Worm (Caenorhabditis elegans) whole organism, L2 larva: ENCODE results near the gene C46C2.6.

ENCODE experiments used
- C34F6.9 ChIP-seq: fragments of 150-350 bp; optimal IDR thresholded peaks from 2 replicates; lab custom pipeline; 2014; ENCODE audit warnings: missing biosample characterization, missing genetic modification characterization
- F13H6.1 ChIP-seq: sonication (generic microtip); optimal IDR thresholded peaks from 2 replicates; lab custom pipeline; 2016; ENCODE audit warnings: missing genetic modification characterization, missing compliant biosample characterization
- Y55F3AM.14 ChIP-seq: fragments of 200-800 bp; sonication (Bioruptor generic); optimal IDR thresholded peaks from 2 replicates; lab custom pipeline; 2018; ENCODE audit warnings: mild to moderate bottlenecking, missing genetic modification characterization, missing compliant biosample characterization
- alr-1 ChIP-seq: fragments of 150-350 bp; optimal IDR thresholded peaks from 2 replicates; lab custom pipeline; 2014; ENCODE audit warnings: missing biosample characterization, missing genetic modification characterization
- ama-1 ChIP-seq: fragments of 150-350 bp; optimal IDR thresholded peaks from 2 replicates; lab custom pipeline; 2018; ENCODE audit warnings: inconsistent platforms
- blmp-1 ChIP-seq: sonication (generic microtip); optimal IDR thresholded peaks from 2 replicates; lab custom pipeline; 2017; ENCODE audit warnings: missing genetic modification characterization, mild to moderate bottlenecking, missing compliant biosample characterization, antibody characterized with exemption, moderate library complexity; ENCODE audit not compliant: insufficient read depth
- ceh-16 ChIP-seq: fragments of 150-350 bp; optimal IDR thresholded peaks from 2 replicates; lab custom pipeline; 2014; ENCODE audit warnings: missing biosample characterization, missing genetic modification characterization
- ceh-82 ChIP-seq: fragments of 150-350 bp; optimal IDR thresholded peaks from 2 replicates; lab custom pipeline; 2014; ENCODE audit warnings: missing biosample characterization, missing genetic modification characterization
- crh-2 ChIP-seq: sonication (generic microtip); optimal IDR thresholded peaks from 2 replicates; lab custom pipeline; 2017; ENCODE audit warnings: missing biosample characterization, missing genetic modification characterization
- dmd-4 ChIP-seq: sonication (generic microtip); optimal IDR thresholded peaks from 2 replicates; lab custom pipeline; 2017; ENCODE audit warnings: missing biosample characterization, missing genetic modification characterization
- egl-27 ChIP-seq: sonication (generic microtip); optimal IDR thresholded peaks from 3 replicates; lab custom pipeline; 2017; ENCODE audit warnings: missing biosample characterization, missing genetic modification reagents, missing genetic modification characterization
- fos-1 ChIP-seq: fragments of 150-350 bp; optimal IDR thresholded peaks from 2 replicates; lab custom pipeline; 2014; ENCODE audit warnings: missing biosample characterization, missing genetic modification characterization
- gmeb-1 ChIP-seq: fragments of 150-350 bp; optimal IDR thresholded peaks from 2 replicates; lab custom pipeline; 2014; ENCODE audit warnings: missing biosample characterization, missing genetic modification characterization
- lin-11 ChIP-seq: fragments of 150-350 bp; sonication (generic microtip); optimal IDR thresholded peaks from 2 replicates; lab custom pipeline; 2014; ENCODE audit warnings: missing biosample characterization, missing genetic modification characterization, inconsistent platforms, mixed read lengths
- lin-13 ChIP-seq: fragments of 150-350 bp; optimal IDR thresholded peaks from 2 replicates; lab custom pipeline; 2014; ENCODE audit warnings: missing biosample characterization, missing genetic modification reagents, missing genetic modification characterization
- lin-39 ChIP-seq: fragments of 150-350 bp; optimal IDR thresholded peaks from 2 replicates; lab custom pipeline; 2014; ENCODE audit warnings: missing biosample characterization, missing genetic modification reagents, missing genetic modification characterization
- lsy-2 ChIP-seq, 2 experiments: fragments of 150-350 bp in 1 of 2; sonication (generic microtip) in 1 of 2; optimal IDR thresholded peaks; 2 replicates each; lab custom pipeline; 2014 to 2017; ENCODE audit warnings: missing biosample characterization in 2 of 2, missing genetic modification characterization in 2 of 2
- mab-5 ChIP-seq: fragments of 150-350 bp; optimal IDR thresholded peaks from 2 replicates; lab custom pipeline; 2014; ENCODE audit warnings: missing biosample characterization, missing genetic modification characterization
- mdl-1 ChIP-seq, 2 experiments: fragments of 150-350 bp in 1 of 2; sonication (generic microtip) in 1 of 2; optimal IDR thresholded peaks; 2 replicates each; lab custom pipeline; 2017; ENCODE audit warnings: missing biosample characterization in 2 of 2, missing genetic modification characterization in 2 of 2
- nhr-11 ChIP-seq: fragments of 150-350 bp; optimal IDR thresholded peaks from 2 replicates; lab custom pipeline; 2014; ENCODE audit warnings: missing biosample characterization, missing genetic modification characterization
- nhr-12 ChIP-seq: fragments of 150-350 bp; optimal IDR thresholded peaks from 2 replicates; lab custom pipeline; 2014; ENCODE audit warnings: missing biosample characterization, missing genetic modification characterization
- nhr-129 ChIP-seq: fragments of 150-350 bp; optimal IDR thresholded peaks from 2 replicates; lab custom pipeline; 2014; ENCODE audit warnings: missing biosample characterization, missing genetic modification characterization
- nhr-21 ChIP-seq: fragments of 150-350 bp; optimal IDR thresholded peaks from 2 replicates; lab custom pipeline; 2014; ENCODE audit warnings: missing biosample characterization, missing genetic modification characterization
- nhr-237 ChIP-seq: fragments of 150-350 bp; optimal IDR thresholded peaks from 2 replicates; lab custom pipeline; 2014; ENCODE audit warnings: missing biosample characterization, missing genetic modification characterization
- nhr-25 ChIP-seq: fragments of 150-350 bp; sonication (generic microtip); optimal IDR thresholded peaks from 3 replicates; lab custom pipeline; 2014; ENCODE audit warnings: missing biosample characterization, missing genetic modification characterization
- nhr-77 ChIP-seq: fragments of 150-350 bp; optimal IDR thresholded peaks from 2 replicates; lab custom pipeline; 2014; ENCODE audit warnings: missing biosample characterization, missing genetic modification characterization
- peb-1 ChIP-seq: fragments of 150-350 bp; optimal IDR thresholded peaks from 2 replicates; lab custom pipeline; 2014; ENCODE audit warnings: missing biosample characterization, missing genetic modification characterization
- sem-4 ChIP-seq: fragments of 150-350 bp; optimal IDR thresholded peaks from 2 replicates; lab custom pipeline; 2014; ENCODE audit warnings: missing biosample characterization, missing genetic modification reagents, missing genetic modification characterization
- skn-1 ChIP-seq: sonication (generic microtip); optimal IDR thresholded peaks from 2 replicates; lab custom pipeline; 2017; ENCODE audit warnings: missing biosample characterization, missing genetic modification characterization
- sma-3 ChIP-seq: sonication (generic microtip); optimal IDR thresholded peaks from 2 replicates; lab custom pipeline; 2016; ENCODE audit warnings: missing genetic modification reagents, missing genetic modification characterization, missing compliant biosample characterization
- sma-9 ChIP-seq, 2 experiments: fragments of 150-350 bp in 1 of 2; sonication (generic microtip) in 1 of 2; optimal IDR thresholded peaks; 2 replicates each; lab custom pipeline; 2014 to 2016; ENCODE audit warnings: missing genetic modification characterization in 2 of 2, mild to moderate bottlenecking in 1 of 2, missing biosample characterization in 1 of 2, missing compliant biosample characterization in 1 of 2, missing genetic modification reagents in 1 of 2, moderate library complexity in 1 of 2
- snpc-4 ChIP-seq: fragments of 150-350 bp; optimal IDR thresholded peaks from 2 replicates; lab custom pipeline; 2014; ENCODE audit warnings: missing biosample characterization, missing genetic modification characterization
- unc-55 ChIP-seq: fragments of 150-350 bp; sonication (generic microtip); optimal IDR thresholded peaks from 3 replicates; lab custom pipeline; 2014; ENCODE audit warnings: missing biosample characterization, missing genetic modification reagents, missing genetic modification characterization
- unc-62 ChIP-seq: fragments of 150-350 bp; optimal IDR thresholded peaks from 2 replicates; lab custom pipeline; 2014; ENCODE audit warnings: missing biosample characterization, missing genetic modification reagents, missing genetic modification characterization
- zag-1 ChIP-seq: fragments of 150-350 bp; optimal IDR thresholded peaks from 2 replicates; lab custom pipeline; 2014; ENCODE audit warnings: missing biosample characterization, missing genetic modification characterization
- ztf-1 ChIP-seq: fragments of 200-800 bp; sonication (Bioruptor generic); conservative IDR thresholded peaks from 2 replicates; pipeline ENCODE4 v1.3.6; 2022; ENCODE audit warnings: missing genetic modification characterization, missing compliant biosample characterization
- ztf-11 ChIP-seq: sonication (generic microtip); optimal IDR thresholded peaks from 2 replicates; lab custom pipeline; 2017; ENCODE audit warnings: missing biosample characterization, missing genetic modification characterization
- ztf-4 ChIP-seq: fragments of 150-350 bp; optimal IDR thresholded peaks from 2 replicates; lab custom pipeline; 2014; ENCODE audit warnings: missing biosample characterization, missing genetic modification characterization

Gene C46C2.6

DNA sequence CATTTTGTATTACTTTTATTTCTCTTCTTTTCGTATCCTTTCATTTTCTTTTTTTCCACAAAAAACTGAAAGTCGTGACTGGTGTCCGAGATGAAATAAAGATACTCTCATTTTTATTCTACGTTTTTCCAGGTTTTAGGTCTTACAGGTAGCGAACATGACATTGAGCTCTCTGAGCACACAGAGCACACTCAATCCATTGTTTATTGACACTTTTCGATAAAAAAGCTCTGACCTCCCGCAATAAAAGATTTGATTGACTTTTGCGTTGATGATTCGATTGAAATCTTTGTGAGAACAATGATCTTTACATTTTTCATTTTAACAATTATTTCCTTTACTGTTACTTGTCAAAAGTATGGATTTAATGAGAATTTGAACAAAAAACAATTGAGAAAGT lies at the start of gene C46C2.6:
Gene C46C2.6, plus strand, starts transcription at position 301 of the 400 bp plus-strand sequence.
- TF ChIP-seq ztf-4 (tag; lab: Kevin White, UChicago) = peak; percentile 10
- TF ChIP-seq lin-39 (tag; lab: Kevin White, UChicago) = no peak

ce11 chrIV:9165027-9165426 lies 47.2 kb upstream of the C46C2.6 start, which contains the start of gene pcp-2:
TSS of gene pcp-2 (minus strand) at chrIV:9165127.
- TF ChIP-seq lsy-2 (tag; optimal IDR thresholded peaks at IDR 0.05; lab: Kevin White, UChicago) (no peak), ztf-4 (tag; lab: Kevin White, UChicago) (no peak), alr-1 (tag; lab: Kevin White, UChicago) (no peak), mab-5 (tag; lab: Kevin White, UChicago) (no peak), lin-13 (GFP tag; lab: Kevin White, UChicago) (no peak), nhr-12 (tag; lab: Kevin White, UChicago) (no peak), unc-55 (no peak), peb-1 (no peak), crh-2 (tag; lab: Kevin White, UChicago) (no peak), blmp-1 (tag; lab: Kevin White, UChicago) (no peak), ceh-16 (tag; lab: Kevin White, UChicago) (no peak), zag-1 (no peak), sma-9 (GFP tag; optimal IDR thresholded peaks at IDR 0.05; lab: Kevin White, UChicago) (no peak), sma-9 (tag; optimal IDR thresholded peaks at IDR 0.05; lab: Kevin White, UChicago) (no peak), lin-39 (tag; lab: Kevin White, UChicago) (no peak), ztf-1 (GFP tag; lab: Robert Waterston, UW) (no peak), nhr-129 (tag; lab: Kevin White, UChicago) (no peak), dmd-4 (tag; lab: Kevin White, UChicago) (no peak), F13H6.1 (tag; lab: Kevin White, UChicago) (no peak)
- TF ChIP-seq, all 48 proteins: peak for 0

- peak; percentile 71 for TF ChIP-seq skn-1 (tag; lab: Kevin White, UChicago)
- peak; percentile 90 for TF ChIP-seq fos-1 (tag; lab: Kevin White, UChicago)
- no peak for TF ChIP-seq sem-4 (tag; lab: Kevin White, UChicago)
Measured at ce11 chrIV:9165681-9166080, 46.5 kb upstream of the C46C2.6 start, which contains the start of gene C07C7.3. TSS of gene C07C7.3 (plus strand) at chrIV:9166051.

DNA sequence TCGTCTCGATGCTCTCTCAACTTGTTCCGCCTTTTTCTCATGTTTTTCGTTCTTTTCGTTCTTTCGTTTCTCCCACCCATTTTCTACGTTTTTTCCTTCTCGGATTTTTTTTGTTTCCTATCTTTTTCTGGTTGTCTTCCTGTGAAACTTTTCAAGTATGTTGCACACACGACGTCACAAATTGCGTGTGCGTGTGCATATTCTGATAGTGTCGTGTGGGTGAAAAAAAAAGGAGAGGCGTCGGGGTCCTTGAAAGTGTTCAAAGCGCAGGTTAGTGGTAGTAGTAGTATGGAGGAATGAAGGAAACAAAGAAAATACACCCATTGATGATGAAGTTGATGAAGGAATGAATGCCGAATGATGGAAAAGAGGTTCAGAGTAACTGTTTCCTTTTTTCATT lies 42.5 kb upstream of the C46C2.6 start:
- TF ChIP-seq nhr-21 (tag; lab: Kevin White, UChicago) (no peak), crh-2 (tag; lab: Kevin White, UChicago) (no peak), gmeb-1 (no peak), ceh-16 (tag; lab: Kevin White, UChicago) (no peak), unc-55 (peak; percentile 11)

DNA sequence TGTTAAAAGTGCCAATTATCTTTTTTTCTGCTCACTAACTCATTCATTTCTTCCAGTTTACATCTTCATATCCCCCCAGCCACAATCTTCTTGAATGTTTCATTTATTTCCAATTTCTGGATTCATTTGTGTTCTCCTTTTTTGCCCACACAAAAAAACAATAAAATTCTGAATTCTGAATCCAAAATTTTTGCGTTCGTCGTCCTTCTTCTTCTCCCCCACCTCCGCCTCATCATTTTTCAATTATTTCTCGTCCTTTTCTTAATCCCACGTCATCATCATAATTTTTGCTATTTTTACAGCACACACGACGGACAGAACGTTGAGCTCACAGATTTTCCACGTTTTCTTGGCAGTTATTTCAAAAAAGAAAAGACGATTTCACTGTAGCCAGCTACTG lies 27.7 kb upstream of the C46C2.6 start, which contains the start of gene C07C7.1:
Gene C07C7.1, plus strand, starts transcription at position 301 of the 400 bp plus-strand sequence.
- TF ChIP-seq snpc-4 (tag; lab: Kevin White, UChicago) (no peak), nhr-25 (no peak), nhr-77 (tag; lab: Kevin White, UChicago) (no peak), mab-5 (tag; lab: Kevin White, UChicago) (no peak), nhr-129 (tag; lab: Kevin White, UChicago) (no peak), ama-1 (lab: Kevin White, UChicago) (no peak), ztf-11 (tag; lab: Kevin White, UChicago) (no peak), sma-3 (GFP tag; lab: Kevin White, UChicago) (no peak), nhr-11 (no peak), fos-1 (tag; lab: Kevin White, UChicago) (no peak)

DNA sequence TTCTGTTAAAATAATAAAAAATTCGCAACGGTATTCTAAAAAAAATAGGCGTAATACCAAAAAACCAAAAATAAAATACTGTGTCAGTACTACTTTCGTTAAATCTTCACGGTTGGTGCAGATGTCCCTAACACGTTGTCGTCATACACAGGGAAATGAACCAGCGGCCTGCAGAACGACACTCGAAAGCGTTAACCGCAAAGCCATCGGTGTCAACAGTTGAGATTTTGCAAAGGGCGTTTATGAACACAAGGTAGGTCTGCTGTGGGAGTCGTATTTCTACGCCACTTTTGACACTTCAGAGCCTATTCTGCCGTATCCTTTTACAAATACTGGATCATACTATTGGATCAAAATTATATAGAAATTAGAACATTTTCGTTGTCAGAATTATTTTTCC lies 21.0 kb upstream of the C46C2.6 start:
- TF ChIP-seq sma-9 (GFP tag; optimal IDR thresholded peaks at IDR 0.05; lab: Kevin White, UChicago) (peak; percentile 77), sma-9 (tag; optimal IDR thresholded peaks at IDR 0.05; lab: Kevin White, UChicago) (no peak), unc-62 (GFP tag; lab: Kevin White, UChicago) (no peak), ceh-82 (tag; lab: Kevin White, UChicago) (no peak), fos-1 (tag; lab: Kevin White, UChicago) (peak; percentile 70), nhr-25 (no peak), C34F6.9 (tag; lab: Kevin White, UChicago) (peak; percentile 57), mab-5 (tag; lab: Kevin White, UChicago) (no peak), unc-55 (peak; percentile 17), lsy-2 (tag; optimal IDR thresholded peaks at IDR 0.05; lab: Kevin White, UChicago) (peak in 1 of 2 experiments; percentile 17), zag-1 (peak; percentile 48), blmp-1 (tag; lab: Kevin White, UChicago) (no peak), nhr-11 (no peak), nhr-129 (tag; lab: Kevin White, UChicago) (peak; percentile 92), nhr-12 (tag; lab: Kevin White, UChicago) (no peak), lin-11 (tag; lab: Kevin White, UChicago) (peak; percentile 53), nhr-21 (tag; lab: Kevin White, UChicago) (peak; percentile 53), mdl-1 (tag; optimal IDR thresholded peaks at IDR 0.05; lab: Kevin White, UChicago) (no peak), nhr-77 (tag; lab: Kevin White, UChicago) (peak; percentile 15), Y55F3AM.14 (GFP tag; lab: Kevin White, UChicago) (peak; percentile 42), skn-1 (tag; lab: Kevin White, UChicago) (no peak), crh-2 (tag; lab: Kevin White, UChicago) (peak; percentile 73), egl-27 (tag; lab: Kevin White, UChicago) (peak; percentile 46), lin-13 (GFP tag; lab: Kevin White, UChicago) (peak; percentile 25), F13H6.1 (tag; lab: Kevin White, UChicago) (peak; percentile 60), sma-3 (GFP tag; lab: Kevin White, UChicago) (peak; percentile 48), nhr-237 (tag; lab: Kevin White, UChicago) (no peak), gmeb-1 (peak; percentile 67)
- TF ChIP-seq, all 48 proteins: peak for 17
